Worm (Caenorhabditis elegans) whole organism, L2 larva: ENCODE results near the gene lst-2.

Source experiments
- F13H6.1 ChIP-seq: sonication (generic microtip); optimal IDR thresholded peaks from 2 replicates; lab custom pipeline; 2016; ENCODE audit warnings: missing genetic modification characterization, missing compliant biosample characterization
- ama-1 ChIP-seq: fragments of 150-350 bp; optimal IDR thresholded peaks from 2 replicates; lab custom pipeline; 2018; ENCODE audit warnings: inconsistent platforms
- blmp-1 ChIP-seq: sonication (generic microtip); optimal IDR thresholded peaks from 2 replicates; lab custom pipeline; 2017; ENCODE audit warnings: missing genetic modification characterization, mild to moderate bottlenecking, missing compliant biosample characterization, antibody characterized with exemption, moderate library complexity; ENCODE audit not compliant: insufficient read depth
- lin-39 ChIP-seq: fragments of 150-350 bp; optimal IDR thresholded peaks from 2 replicates; lab custom pipeline; 2014; ENCODE audit warnings: missing biosample characterization, missing genetic modification reagents, missing genetic modification characterization
- nhr-12 ChIP-seq: fragments of 150-350 bp; optimal IDR thresholded peaks from 2 replicates; lab custom pipeline; 2014; ENCODE audit warnings: missing biosample characterization, missing genetic modification characterization
- skn-1 ChIP-seq: sonication (generic microtip); optimal IDR thresholded peaks from 2 replicates; lab custom pipeline; 2017; ENCODE audit warnings: missing biosample characterization, missing genetic modification characterization
- unc-39 ChIP-seq: fragments of 150-350 bp; optimal IDR thresholded peaks from 2 replicates; lab custom pipeline; 2014; ENCODE audit warnings: missing biosample characterization, missing genetic modification characterization
- ztf-11 ChIP-seq: sonication (generic microtip); optimal IDR thresholded peaks from 2 replicates; lab custom pipeline; 2017; ENCODE audit warnings: missing biosample characterization, missing genetic modification characterization

DNA sequence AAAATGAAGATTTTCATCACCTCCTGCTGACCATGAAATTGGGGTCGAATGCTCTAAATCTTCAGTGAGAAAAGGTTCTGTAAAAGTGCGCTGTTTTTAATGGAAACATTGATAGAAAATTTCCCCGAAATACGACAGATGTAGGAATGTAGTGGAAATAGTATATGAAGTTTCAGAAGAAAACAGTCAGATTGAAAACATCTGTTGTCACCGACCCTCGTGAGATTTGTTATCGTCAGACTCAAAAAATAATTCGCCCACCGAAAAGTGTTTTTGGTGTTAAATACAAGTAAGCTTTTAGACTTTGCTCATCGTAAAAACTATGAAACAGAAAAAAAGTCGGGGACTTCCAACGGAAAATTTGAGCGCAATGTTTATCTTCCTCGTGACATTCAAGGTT is 18.3 kb downstream of the lst-2 start, which contains the start of gene F14H12.8:
- no peak for TF ChIP-seq lin-39
- TF ChIP-seq blmp-1 (tag; lab: Kevin White, UChicago) = no peak
- no peak for TF ChIP-seq F13H6.1 (tag; lab: Kevin White, UChicago)
- no peak for TF ChIP-seq ztf-11
- no peak for TF ChIP-seq ama-1 (lab: Kevin White, UChicago)
- no peak for TF ChIP-seq nhr-12 (tag; lab: Kevin White, UChicago)
- TF ChIP-seq skn-1 (tag; lab: Kevin White, UChicago) = no peak
- TF ChIP-seq unc-39 = no peak
